Fruit fly (Drosophila melanogaster) whole organism, embryonic: ENCODE results near the gene Pif1A.

Source experiments
- Atf3 ChIP-seq: fragments of 200-800 bp; sonication (Bioruptor generic); optimal IDR thresholded peaks from 3 replicates; lab custom pipeline; 2016; ENCODE audit warnings: missing biosample characterization, missing genetic modification characterization
- BEAF-32 ChIP-seq: fragments of 200-800 bp; sonication (Bioruptor generic); optimal IDR thresholded peaks from 3 replicates; lab custom pipeline; 2017; ENCODE audit warnings: missing biosample characterization, missing genetic modification characterization, mild to moderate bottlenecking, moderate library complexity, missing genetic modification reagents
- CG1024 ChIP-seq: fragments of 200-800 bp; sonication (Bioruptor generic); IDR thresholded peaks from 2 replicates; pipeline ENCODE4 v1.3.6; 2022; ENCODE audit warnings: missing biosample characterization, missing genetic modification characterization
- CG11085 ChIP-seq: fragments of 200-800 bp; sonication (Bioruptor generic); IDR thresholded peaks from 2 replicates; pipeline ENCODE4 v1.3.6; 2022; ENCODE audit warnings: missing biosample characterization, missing genetic modification characterization
- CG11093 ChIP-seq: fragments of 200-800 bp; sonication (Bioruptor generic); IDR thresholded peaks from 3 replicates; pipeline ENCODE4 v1.3.6; 2022; ENCODE audit warnings: missing biosample characterization, missing genetic modification characterization
- CG12236 ChIP-seq: fragments of 200-800 bp; sonication (Bioruptor generic); optimal IDR thresholded peaks from 2 replicates; lab custom pipeline; 2016; ENCODE audit warnings: missing biosample characterization, missing genetic modification characterization
- CG12769 ChIP-seq: fragments of 200-800 bp; sonication (Bioruptor generic); optimal IDR thresholded peaks from 2 replicates; lab custom pipeline; 2019; ENCODE audit warnings: missing biosample characterization, mild to moderate bottlenecking, missing genetic modification characterization, moderate library complexity
- CG1529 ChIP-seq: fragments of 200-800 bp; sonication (Bioruptor generic); optimal IDR thresholded peaks from 3 replicates; lab custom pipeline; 2018; ENCODE audit warnings: missing biosample characterization, missing genetic modification characterization
- CG17186 ChIP-seq: fragments of 200-800 bp; sonication (Bioruptor generic); optimal IDR thresholded peaks from 3 replicates; lab custom pipeline; 2017; ENCODE audit warnings: missing biosample characterization, missing genetic modification reagents, missing genetic modification characterization
- CG32532 ChIP-seq: fragments of 200-800 bp; sonication (Bioruptor generic); IDR thresholded peaks from 2 replicates; pipeline ENCODE4 v1.3.6; 2022; ENCODE audit warnings: missing biosample characterization, missing genetic modification characterization
- CG33557 ChIP-seq: fragments of 200-800 bp; sonication (Bioruptor generic); optimal IDR thresholded peaks from 2 replicates; lab custom pipeline; 2019; ENCODE audit warnings: missing biosample characterization, mild to moderate bottlenecking, missing genetic modification characterization, moderate library complexity
- CG42726 ChIP-seq: fragments of 200-800 bp; sonication (Bioruptor generic); IDR thresholded peaks from 2 replicates; pipeline ENCODE4 v1.3.6; 2022; ENCODE audit warnings: missing biosample characterization, missing genetic modification characterization; ENCODE audit not compliant: partially characterized antibody
- CG43689 ChIP-seq: fragments of 200-800 bp; sonication (Bioruptor generic); IDR thresholded peaks from 2 replicates; pipeline ENCODE4 v1.3.6; 2022; ENCODE audit warnings: missing biosample characterization, missing genetic modification characterization
- CG6689 ChIP-seq: fragments of 200-800 bp; sonication (Bioruptor generic); IDR thresholded peaks from 2 replicates; pipeline ENCODE4 v1.3.6; 2022; ENCODE audit warnings: missing biosample characterization, missing genetic modification characterization
- CG7556 ChIP-seq: fragments of 200-800 bp; sonication (Bioruptor generic); optimal IDR thresholded peaks from 2 replicates; lab custom pipeline; 2017; ENCODE audit warnings: missing biosample characterization, mild to moderate bottlenecking, missing genetic modification characterization
- CG8290 ChIP-seq, 3 experiments: fragments of 200-800 bp; sonication (Bioruptor generic); optimal IDR thresholded peaks; 2 replicates each; lab custom pipeline; 2016 to 2019; ENCODE audit warnings: missing biosample characterization in 3 of 3, missing genetic modification characterization in 3 of 3, mild to moderate bottlenecking in 2 of 3, moderate library complexity in 1 of 3
- CkIIα-i1 ChIP-seq: fragments of 200-800 bp; sonication (Bioruptor generic); IDR thresholded peaks from 2 replicates; pipeline ENCODE4 v1.3.6; 2022; ENCODE audit warnings: missing biosample characterization, missing genetic modification characterization
- CoRest ChIP-seq: fragments of 200-800 bp; sonication (Bioruptor generic); optimal IDR thresholded peaks from 3 replicates; lab custom pipeline; 2018; ENCODE audit warnings: missing biosample characterization, mild to moderate bottlenecking, missing genetic modification characterization, moderate library complexity
- D ChIP-seq, 2 experiments: fragments of 200-800 bp in 1 of 2; fragments of >200 bp in 1 of 2; sonication (Bioruptor generic) in 1 of 2; optimal IDR thresholded peaks; 2 replicates in 1 of 2; 3 replicates in 1 of 2; lab custom pipeline; 2017; ENCODE audit warnings: mild to moderate bottlenecking in 1 of 2, missing biosample characterization in 1 of 2, missing genetic modification characterization in 1 of 2, missing genetic modification reagents in 1 of 2
- D19A ChIP-seq: fragments of 200-800 bp; optimal IDR thresholded peaks from 3 replicates; lab custom pipeline; 2019; ENCODE audit warnings: missing biosample characterization, mild to moderate bottlenecking, missing genetic modification characterization, moderate library complexity
- Fer3 ChIP-seq: fragments of 200-800 bp; sonication (Bioruptor generic); optimal IDR thresholded peaks from 2 replicates; lab custom pipeline; 2018; ENCODE audit warnings: missing biosample characterization, mild to moderate bottlenecking, missing genetic modification characterization, moderate library complexity
- Mrtf ChIP-seq: fragments of 200-800 bp; sonication (Bioruptor generic); IDR thresholded peaks from 3 replicates; pipeline ENCODE4 v1.3.6; 2022; ENCODE audit warnings: missing biosample characterization, missing genetic modification characterization
- Neu2 ChIP-seq: fragments of 200-800 bp; sonication (Bioruptor generic); optimal IDR thresholded peaks from 3 replicates; lab custom pipeline; 2016; ENCODE audit warnings: missing biosample characterization, missing genetic modification characterization, borderline replicate concordance
- NfI ChIP-seq: fragments of 200-800 bp; sonication (Bioruptor generic); optimal IDR thresholded peaks from 3 replicates; lab custom pipeline; 2018; ENCODE audit warnings: missing biosample characterization, mild to moderate bottlenecking, missing genetic modification characterization, moderate library complexity
- PHDP ChIP-seq: fragments of 200-800 bp; sonication (Bioruptor generic); optimal IDR thresholded peaks from 3 replicates; lab custom pipeline; 2018; ENCODE audit warnings: missing biosample characterization, mild to moderate bottlenecking, missing genetic modification characterization, moderate library complexity
- Poxn ChIP-seq: fragments of 200-800 bp; sonication (Bioruptor generic); IDR thresholded peaks from 2 replicates; pipeline ENCODE4 v1.3.6; 2022; ENCODE audit warnings: missing biosample characterization, missing genetic modification characterization
- Rx ChIP-seq: fragments of 200-800 bp; sonication (Bioruptor generic); IDR thresholded peaks from 2 replicates; pipeline ENCODE4 v1.3.6; 2022; ENCODE audit warnings: missing biosample characterization, missing genetic modification characterization
- Six4 ChIP-seq: fragments of 200-800 bp; sonication (Bioruptor generic); optimal IDR thresholded peaks from 2 replicates; lab custom pipeline; 2016; ENCODE audit warnings: missing biosample characterization, missing genetic modification characterization
- Spps ChIP-seq: fragments of 200-800 bp; sonication (Bioruptor generic); optimal IDR thresholded peaks from 2 replicates; lab custom pipeline; 2018; ENCODE audit warnings: missing biosample characterization, mild to moderate bottlenecking, missing genetic modification characterization
- Usf ChIP-seq: fragments of 200-800 bp; sonication (Bioruptor generic); optimal IDR thresholded peaks from 2 replicates; lab custom pipeline; 2017; ENCODE audit warnings: missing genotype, missing biosample characterization, missing genetic modification characterization
- Xbp1 ChIP-seq: fragments of 200-800 bp; sonication (Bioruptor generic); optimal IDR thresholded peaks from 3 replicates; lab custom pipeline; 2016; ENCODE audit warnings: missing biosample characterization, mild to moderate bottlenecking, missing genetic modification characterization
- bbx ChIP-seq: fragments of 200-800 bp; sonication (Bioruptor generic); IDR thresholded peaks from 2 replicates; pipeline ENCODE4 v1.3.6; 2022; ENCODE audit warnings: missing biosample characterization, missing genetic modification characterization; ENCODE audit not compliant: partially characterized antibody
- bigmax ChIP-seq: fragments of 200-800 bp; sonication (Bioruptor generic); optimal IDR thresholded peaks from 2 replicates; lab custom pipeline; 2018; ENCODE audit warnings: missing biosample characterization, mild to moderate bottlenecking, missing genetic modification characterization
- cato ChIP-seq: fragments of 200-800 bp; sonication (Bioruptor generic); optimal IDR thresholded peaks from 2 replicates; lab custom pipeline; 2016; ENCODE audit warnings: missing biosample characterization, missing genetic modification characterization, borderline replicate concordance
- cg ChIP-seq: fragments of 200-800 bp; sonication (Bioruptor generic); optimal IDR thresholded peaks from 3 replicates; lab custom pipeline; 2019; ENCODE audit warnings: missing biosample characterization, mild to moderate bottlenecking, missing genetic modification characterization, moderate library complexity
- dm ChIP-seq: fragments of 200-800 bp; sonication (Bioruptor generic); optimal IDR thresholded peaks from 3 replicates; lab custom pipeline; 2016; ENCODE audit warnings: missing biosample characterization, missing genetic modification characterization
- ems ChIP-seq: fragments of 200-800 bp; sonication (Bioruptor generic); optimal IDR thresholded peaks from 3 replicates; lab custom pipeline; 2016; ENCODE audit warnings: missing biosample characterization, missing genetic modification characterization
- esg ChIP-seq: fragments of 200-800 bp; sonication (Bioruptor generic); conservative IDR thresholded peaks from 2 replicates; pipeline ENCODE4 v1.3.6; 2022; ENCODE audit warnings: missing biosample characterization, missing genetic modification characterization
- exex ChIP-seq: fragments of 200-800 bp; sonication (Bioruptor generic); optimal IDR thresholded peaks from 4 replicates; lab custom pipeline; 2018; ENCODE audit warnings: missing biosample characterization, mild to moderate bottlenecking, missing genetic modification characterization, moderate library complexity
- gsb-n ChIP-seq: fragments of 200-800 bp; sonication (Bioruptor generic); optimal IDR thresholded peaks from 3 replicates; lab custom pipeline; 2018; ENCODE audit warnings: missing biosample characterization, mild to moderate bottlenecking, missing genetic modification characterization
- hb ChIP-seq: fragments of 200-800 bp; sonication (Bioruptor generic); IDR thresholded peaks from 3 replicates; pipeline ENCODE4 v1.3.6; 2022; ENCODE audit warnings: missing biosample characterization, missing genetic modification characterization; ENCODE audit not compliant: partially characterized antibody
- lola ChIP-seq, 3 experiments: fragments of >200 bp in 2 of 3; fragments of 200-800 bp in 1 of 3; sonication (Bioruptor generic) in 1 of 3; optimal IDR thresholded peaks; 2 replicates each; lab custom pipeline; 2017 to 2019; ENCODE audit warnings: missing biosample characterization in 3 of 3, missing genetic modification characterization in 3 of 3, mild to moderate bottlenecking in 1 of 3, moderate library complexity in 1 of 3
- nerfin-1 ChIP-seq: fragments of 200-800 bp; sonication (Bioruptor generic); optimal IDR thresholded peaks from 3 replicates; lab custom pipeline; 2019; ENCODE audit warnings: missing biosample characterization, mild to moderate bottlenecking, missing genetic modification characterization, moderate library complexity
- sens ChIP-seq: fragments of 200-800 bp; sonication (Bioruptor generic); peaks from one replicate; lab custom pipeline; 2016; ENCODE audit warnings: missing biosample characterization, missing genetic modification characterization
- sens-2 ChIP-seq: fragments of 200-800 bp; sonication (Bioruptor generic); IDR thresholded peaks from 2 replicates; pipeline ENCODE4 v1.3.6; 2022; ENCODE audit warnings: missing biosample characterization, missing genetic modification characterization
- sqz ChIP-seq: fragments of 200-800 bp; sonication (Bioruptor generic); optimal IDR thresholded peaks from 3 replicates; lab custom pipeline; 2018; ENCODE audit warnings: missing biosample characterization, mild to moderate bottlenecking, missing genetic modification characterization
- stc ChIP-seq: fragments of 200-800 bp; sonication (Bioruptor generic); IDR thresholded peaks from 2 replicates; pipeline ENCODE4 v1.3.6; 2022; ENCODE audit warnings: missing biosample characterization, missing genetic modification characterization
- unpg ChIP-seq: fragments of 200-800 bp; sonication (Bioruptor generic); optimal IDR thresholded peaks from 3 replicates; lab custom pipeline; 2018; ENCODE audit warnings: missing biosample characterization, mild to moderate bottlenecking, missing genetic modification characterization, moderate library complexity

Pif1A gene

dm6 chr3R:8811323-8811936, 10.5 kb upstream of the Pif1A start (continued):
- TF ChIP-seq Usf (GFP tag; lab: Kevin White, UChicago) = peak; percentile 98
- TF ChIP-seq dm = peak; percentile 98
- peak; percentile 98 for TF ChIP-seq CG12236 (GFP tag; lab: Kevin White, UChicago)
- peak; percentile 32 for TF ChIP-seq BEAF-32 (GFP tag; lab: Kevin White, UChicago)
- TF ChIP-seq Six4 (GFP tag; lab: Kevin White, UChicago) = peak; percentile 98
- TF ChIP-seq CG7556 = peak; percentile 98
- peak; percentile 99 for TF ChIP-seq CoRest
- TF ChIP-seq CG11085 (GFP tag; lab: Robert Waterston, UW) = peak; percentile 98
- peak; percentile 99 for TF ChIP-seq ems (GFP tag; lab: Kevin White, UChicago)
- TF ChIP-seq D (optimal IDR thresholded peaks at IDR 0.05; lab: Kevin White, UChicago) = no peak
- TF ChIP-seq D (GFP tag; optimal IDR thresholded peaks at IDR 0.05; lab: Kevin White, UChicago) = peak; percentile 98
- peak; percentile 95 for TF ChIP-seq CkIIα-i1 (GFP tag; lab: Robert Waterston, UW)
- TF ChIP-seq CG1529 (GFP tag; lab: Kevin White, UChicago) = peak; percentile 98
- peak; percentile 96 for TF ChIP-seq CG1024 (GFP tag; lab: Robert Waterston, UW)
- TF ChIP-seq CG43689 = peak; percentile 97
- TF ChIP-seq PHDP (tag; lab: Kevin White, UChicago) = peak; percentile 99
- TF ChIP-seq gsb-n (tag; lab: Kevin White, UChicago) = peak; percentile 97
- peak; percentile 98 for TF ChIP-seq Rx (GFP tag; lab: Robert Waterston, UW)
- peak; percentile 97 for TF ChIP-seq sens-2 (GFP tag; lab: Robert Waterston, UW)
- TF ChIP-seq CG12769 = peak; percentile 100
- peak; percentile 99 for TF ChIP-seq unpg
- peak; percentile 97 for TF ChIP-seq sqz (GFP tag; lab: Kevin White, UChicago)
- peak; percentile 96 for TF ChIP-seq Neu2 (GFP tag; lab: Kevin White, UChicago)
- TF ChIP-seq cato (GFP tag; lab: Kevin White, UChicago) = peak; percentile 98
- TF ChIP-seq CG42726 = 0 out of 2 replicates have a peak, but pooled peaks have one; percentile 26
- peak; percentile 93 for TF ChIP-seq Spps
- TF ChIP-seq nerfin-1 = peak; percentile 96
- TF ChIP-seq NfI (GFP tag; lab: Kevin White, UChicago) = peak; percentile 99
- TF ChIP-seq Xbp1 (GFP tag; lab: Kevin White, UChicago) = peak; percentile 99
- peak; percentile 100 for TF ChIP-seq CG32532
- no peak for TF ChIP-seq hb (GFP tag; lab: Robert Waterston, UW)
- peak; percentile 94 for TF ChIP-seq exex (tag; lab: Kevin White, UChicago)
- peak in 1 of 3 experiments; percentile 97 for TF ChIP-seq lola (GFP tag; optimal IDR thresholded peaks at IDR 0.05; lab: Kevin White, UChicago)
- TF ChIP-seq D19A = peak; percentile 96
- peak; percentile 98 for TF ChIP-seq CG11093
- TF ChIP-seq CG33557 (GFP tag; lab: Kevin White, UChicago) = peak; percentile 92
- TF ChIP-seq CG17186 (GFP tag; lab: Kevin White, UChicago) = peak; percentile 87
- peak; percentile 100 for TF ChIP-seq sens (GFP tag; lab: Kevin White, UChicago)
- peak; percentile 99; the same call in 2 of the 3 replicates for TF ChIP-seq Mrtf
- TF ChIP-seq bbx (GFP tag; lab: Robert Waterston, UW) = 0 out of 2 replicates have a peak, but pooled peaks have one; percentile 42
- peak; percentile 90 for TF ChIP-seq bigmax (GFP tag; lab: Kevin White, UChicago)
- peak; percentile 98 for TF ChIP-seq CG6689 (GFP tag; lab: Robert Waterston, UW)
- peak; percentile 98 for TF ChIP-seq Atf3
- TF ChIP-seq cg (GFP tag; lab: Kevin White, UChicago) = peak; percentile 84
- peak; percentile 94 for TF ChIP-seq CG8290 (GFP tag; optimal IDR thresholded peaks at IDR 0.05; lab: Kevin White, UChicago)
- TF ChIP-seq CG8290 (tag; optimal IDR thresholded peaks at IDR 0.05; lab: Kevin White, UChicago) = peak; percentile 78 to 100
- peak; percentile 99 for TF ChIP-seq Fer3 (tag; lab: Kevin White, UChicago)
- peak; percentile 99 for TF ChIP-seq esg
- TF ChIP-seq Poxn (GFP tag; lab: Robert Waterston, UW) = peak; percentile 98
- TF ChIP-seq stc (GFP tag; lab: Robert Waterston, UW) = peak; percentile 98
